Worm (Caenorhabditis elegans) whole organism, early embryonic: ENCODE measurements around the gene fkb-3.

Experiments used
- ama-1 ChIP-seq: fragments of 150-350 bp; optimal IDR thresholded peaks from 2 replicates; lab custom pipeline; 2014
- pes-1 ChIP-seq: fragments of 200-800 bp; sonication (Bioruptor generic); IDR thresholded peaks from 2 replicates; pipeline ENCODE4 v1.3.6; 2022; ENCODE audit warnings: missing genetic modification reagents, missing genetic modification characterization, missing compliant biosample characterization
- scrt-1 ChIP-seq: fragments of 200-800 bp; sonication (Bioruptor generic); IDR thresholded peaks from 2 replicates; pipeline ENCODE4 v1.3.6; 2022; ENCODE audit warnings: missing genetic modification characterization, missing compliant biosample characterization
- tbx-11 ChIP-seq: fragments of 200-800 bp; sonication (Bioruptor generic); IDR thresholded peaks from 2 replicates; pipeline ENCODE4 v1.3.6; 2022; ENCODE audit warnings: missing genetic modification characterization, missing compliant biosample characterization

ce11 chrV:7184549-7184948 lies 40.5 kb upstream of the fkb-3 start, which contains the start of gene pitr-5:
- TF ChIP-seq ama-1 (lab: Kevin White, UChicago) (no peak), scrt-1 (GFP tag; lab: Robert Waterston, UW) (no peak), pes-1 (GFP tag; lab: Robert Waterston, UW) (no peak), tbx-11 (no peak)
